Fruit fly (Drosophila melanogaster) whole organism, pupa: Measurements from ENCODE around the gene Snoo.

Experiments
- CG10348 ChIP-seq: fragments of 200-800 bp; sonication (Bioruptor generic); IDR thresholded peaks from 2 replicates; pipeline ENCODE4 v1.3.6; 2022; ENCODE audit warnings: missing biosample characterization, missing genetic modification characterization
- CG12605 ChIP-seq: fragments of 200-800 bp; sonication (Bioruptor generic); IDR thresholded peaks from 2 replicates; pipeline ENCODE4 v1.3.6; 2022; ENCODE audit warnings: missing biosample characterization, missing genetic modification characterization
- CG13204 ChIP-seq: fragments of 200-800 bp; sonication (Bioruptor generic); optimal IDR thresholded peaks from 2 replicates; lab custom pipeline; 2018; ENCODE audit warnings: missing biosample characterization, mild to moderate bottlenecking, missing genetic modification characterization, moderate library complexity
- CG14655 ChIP-seq: fragments of 200-800 bp; sonication (Bioruptor generic); optimal IDR thresholded peaks from 3 replicates; lab custom pipeline; 2017; ENCODE audit warnings: mild to moderate bottlenecking, missing biosample characterization, missing genetic modification reagents, missing genetic modification characterization
- CG15710 ChIP-seq: fragments of 200-800 bp; sonication (Bioruptor generic); optimal IDR thresholded peaks from 2 replicates; lab custom pipeline; 2018; ENCODE audit warnings: missing biosample characterization, mild to moderate bottlenecking, missing genetic modification characterization, moderate library complexity
- CG17806 ChIP-seq: fragments of 200-800 bp; sonication (Bioruptor generic); optimal IDR thresholded peaks from 2 replicates; lab custom pipeline; 2018; ENCODE audit warnings: missing biosample characterization, mild to moderate bottlenecking, missing genetic modification characterization, moderate library complexity
- CG32121 ChIP-seq: fragments of 200-800 bp; sonication (Bioruptor generic); IDR thresholded peaks from 2 replicates; pipeline ENCODE4 v1.3.6; 2022; ENCODE audit warnings: missing biosample characterization, missing genetic modification characterization
- CG34367 ChIP-seq: fragments of 200-800 bp; sonication (Bioruptor generic); optimal IDR thresholded peaks from 2 replicates; lab custom pipeline; 2018; ENCODE audit warnings: missing biosample characterization, mild to moderate bottlenecking, missing genetic modification characterization
- CG4496 ChIP-seq: fragments of 200-800 bp; sonication (Bioruptor generic); IDR thresholded peaks from 3 replicates; pipeline ENCODE4 v1.3.6; 2022; ENCODE audit warnings: missing biosample characterization, missing genetic modification characterization
- CG8159 ChIP-seq: fragments of 200-800 bp; sonication (Bioruptor generic); optimal IDR thresholded peaks from 3 replicates; lab custom pipeline; 2018; ENCODE audit warnings: missing biosample characterization, mild to moderate bottlenecking, missing genetic modification characterization, moderate library complexity
- CG8301 ChIP-seq: fragments of 200-800 bp; sonication (Bioruptor generic); optimal IDR thresholded peaks from 2 replicates; lab custom pipeline; 2018; ENCODE audit warnings: missing biosample characterization, mild to moderate bottlenecking, missing genetic modification characterization
- CG9948 ChIP-seq: fragments of 200-800 bp; sonication (Bioruptor generic); optimal IDR thresholded peaks from 2 replicates; lab custom pipeline; 2018; ENCODE audit warnings: missing biosample characterization, mild to moderate bottlenecking, missing genetic modification characterization, moderate library complexity
- D1 ChIP-seq: fragments of 200-800 bp; sonication (Bioruptor generic); optimal IDR thresholded peaks from 2 replicates; lab custom pipeline; 2018; ENCODE audit warnings: missing biosample characterization, mild to moderate bottlenecking, missing genetic modification characterization, moderate library complexity
- EcR ChIP-seq: fragments of 200-800 bp; sonication (Bioruptor generic); optimal IDR thresholded peaks from 3 replicates; lab custom pipeline; 2019; ENCODE audit warnings: missing biosample characterization, missing genetic modification characterization, mild to moderate bottlenecking, moderate library complexity, missing genetic modification reagents
- Ets98B ChIP-seq: fragments of 200-800 bp; sonication (Bioruptor generic); IDR thresholded peaks from 2 replicates; pipeline ENCODE4 v1.3.6; 2022; ENCODE audit warnings: missing biosample characterization, missing genetic modification characterization
- Pif1A ChIP-seq: fragments of 200-800 bp; sonication (Bioruptor generic); optimal IDR thresholded peaks from 3 replicates; lab custom pipeline; 2016; ENCODE audit warnings: missing biosample characterization, missing genetic modification characterization
- Pif1B ChIP-seq: fragments of 200-800 bp; sonication (Bioruptor generic); optimal IDR thresholded peaks from 3 replicates; lab custom pipeline; 2016; ENCODE audit warnings: missing biosample characterization, missing genetic modification characterization
- Snoo ChIP-seq: fragments of 200-800 bp; sonication (Bioruptor generic); optimal IDR thresholded peaks from 3 replicates; lab custom pipeline; 2017; ENCODE audit warnings: missing biosample characterization, mild to moderate bottlenecking, missing genetic modification characterization, inconsistent platforms
- fd96Ca ChIP-seq: fragments of 200-800 bp; sonication (Bioruptor generic); IDR thresholded peaks from 3 replicates; pipeline ENCODE4 v1.3.6; 2022; ENCODE audit warnings: missing biosample characterization, missing genetic modification characterization
- gl ChIP-seq: fragments of 200-800 bp; sonication (Bioruptor generic); optimal IDR thresholded peaks from 2 replicates; lab custom pipeline; 2018; ENCODE audit warnings: missing biosample characterization, mild to moderate bottlenecking, missing genetic modification characterization
- rn ChIP-seq: fragments of 200-800 bp; sonication (Bioruptor generic); IDR thresholded peaks from 2 replicates; pipeline ENCODE4 v1.3.6; 2022; ENCODE audit warnings: missing biosample characterization, missing genetic modification characterization

The Snoo gene

dm6 chr2L:7957068-7957868 lies 26.7 kb downstream of the Snoo start:
- TF ChIP-seq Snoo (tag; lab: Kevin White, UChicago) (no peak), CG14655 (GFP tag; lab: Kevin White, UChicago) (peak; percentile 15), CG8301 (tag; lab: Kevin White, UChicago) (peak; percentile 15)
- TF ChIP-seq, all 21 proteins: peak for 2

dm6 chr2L:7956310-7957067 lies 27.5 kb downstream of the Snoo start:
- TF ChIP-seq EcR (GFP tag; lab: Kevin White, UChicago) (peak; percentile 88), Ets98B (GFP tag; lab: Robert Waterston, UW) (peak; percentile 69), CG8159 (tag; lab: Kevin White, UChicago) (no peak), Snoo (tag; lab: Kevin White, UChicago) (no peak), CG13204 (GFP tag; lab: Kevin White, UChicago) (peak; percentile 10), CG14655 (GFP tag; lab: Kevin White, UChicago) (peak; percentile 69), CG9948 (tag; lab: Kevin White, UChicago) (peak; percentile 13), CG15710 (tag; lab: Kevin White, UChicago) (no peak), CG10348 (no peak), rn (peak; percentile 43; the same call in 1 of the 2 replicates), D1 (tag; lab: Kevin White, UChicago) (no peak), CG8301 (tag; lab: Kevin White, UChicago) (peak; percentile 68), CG4496 (GFP tag; lab: Robert Waterston, UW) (peak; percentile 73; the same call in 2 of the 3 replicates), CG17806 (peak; percentile 14), CG32121 (peak; percentile 53; the same call in 1 of the 2 replicates), fd96Ca (peak; percentile 42; the same call in 1 of the 3 replicates), Pif1B (peak; percentile 1), CG34367 (tag; lab: Kevin White, UChicago) (no peak), Pif1A (peak; percentile 21), gl (tag; lab: Kevin White, UChicago) (peak; percentile 4), CG12605 (GFP tag; lab: Robert Waterston, UW) (no peak)

DNA sequence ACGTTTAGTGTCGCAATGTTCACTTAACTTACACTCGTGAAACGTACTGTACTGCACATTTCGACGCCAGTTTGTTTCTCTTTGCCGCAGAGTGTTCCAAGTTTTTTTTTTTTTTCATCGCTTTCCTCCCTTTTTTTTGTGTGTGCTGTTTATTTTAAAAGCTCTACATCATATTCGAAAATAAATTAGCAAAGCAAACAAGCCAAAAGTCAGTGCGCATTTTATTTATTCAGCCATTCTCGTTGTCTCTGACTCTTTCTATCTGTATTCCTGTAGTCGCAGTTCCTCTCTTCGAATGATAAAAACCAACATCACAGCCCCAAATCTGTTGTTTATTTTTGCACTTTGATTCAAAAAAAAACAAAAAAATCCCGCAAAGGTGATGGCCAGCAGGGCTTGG lies 29.4 kb downstream of the Snoo start:
- TF ChIP-seq CG4496 (GFP tag; lab: Robert Waterston, UW) (no peak), CG17806 (no peak), EcR (GFP tag; lab: Kevin White, UChicago) (no peak), CG9948 (tag; lab: Kevin White, UChicago) (no peak), CG8301 (tag; lab: Kevin White, UChicago) (no peak), CG14655 (GFP tag; lab: Kevin White, UChicago) (no peak), fd96Ca (no peak), CG32121 (no peak), D1 (tag; lab: Kevin White, UChicago) (no peak)

DNA sequence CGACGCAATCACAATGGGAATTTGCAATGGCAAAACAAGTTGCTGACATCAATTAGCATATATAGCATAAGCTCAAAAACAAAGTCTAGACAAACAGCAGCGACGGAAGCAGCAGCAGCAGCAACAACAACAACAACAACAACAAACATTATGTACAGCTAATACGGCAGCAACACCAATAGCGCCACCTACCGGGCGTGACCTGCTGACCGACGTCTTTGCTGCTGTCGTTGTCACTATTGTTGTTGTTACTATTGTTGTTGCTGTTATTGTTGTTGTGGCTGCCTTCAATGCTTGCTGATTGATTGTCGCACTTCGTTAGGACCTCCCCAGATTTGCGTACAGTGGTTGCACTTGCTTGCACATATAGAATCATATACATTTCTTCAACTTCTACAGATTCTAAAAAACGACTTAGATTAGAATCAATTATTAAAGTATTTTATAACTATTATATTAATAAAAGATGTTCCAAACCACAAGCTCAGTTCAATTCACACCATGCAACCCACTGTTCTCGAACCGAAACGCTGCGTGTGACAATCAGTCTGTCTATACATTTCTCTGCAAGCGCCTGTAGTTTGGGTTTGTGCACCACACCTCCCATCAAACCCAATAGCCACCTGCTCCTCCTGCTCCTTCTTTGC lies 30.5 kb downstream of the Snoo start:
- TF ChIP-seq CG9948 (tag; lab: Kevin White, UChicago) (peak; percentile 37), Snoo (tag; lab: Kevin White, UChicago) (no peak), CG34367 (tag; lab: Kevin White, UChicago) (no peak), CG13204 (GFP tag; lab: Kevin White, UChicago) (no peak), Pif1B (peak; percentile 24), CG17806 (peak; percentile 10), Ets98B (GFP tag; lab: Robert Waterston, UW) (peak; percentile 83), rn (0 out of 2 replicates have a peak, but pooled peaks have one; percentile 7), CG15710 (tag; lab: Kevin White, UChicago) (no peak), CG10348 (no peak), gl (tag; lab: Kevin White, UChicago) (no peak), fd96Ca (peak; percentile 80), CG14655 (GFP tag; lab: Kevin White, UChicago) (peak; percentile 68), CG8159 (tag; lab: Kevin White, UChicago) (peak; percentile 7), Pif1A (peak; percentile 37), CG8301 (tag; lab: Kevin White, UChicago) (peak; percentile 52), CG4496 (GFP tag; lab: Robert Waterston, UW) (peak; percentile 72), D1 (tag; lab: Kevin White, UChicago) (no peak), CG12605 (GFP tag; lab: Robert Waterston, UW) (no peak), CG32121 (peak; percentile 79), EcR (GFP tag; lab: Kevin White, UChicago) (no peak)

DNA sequence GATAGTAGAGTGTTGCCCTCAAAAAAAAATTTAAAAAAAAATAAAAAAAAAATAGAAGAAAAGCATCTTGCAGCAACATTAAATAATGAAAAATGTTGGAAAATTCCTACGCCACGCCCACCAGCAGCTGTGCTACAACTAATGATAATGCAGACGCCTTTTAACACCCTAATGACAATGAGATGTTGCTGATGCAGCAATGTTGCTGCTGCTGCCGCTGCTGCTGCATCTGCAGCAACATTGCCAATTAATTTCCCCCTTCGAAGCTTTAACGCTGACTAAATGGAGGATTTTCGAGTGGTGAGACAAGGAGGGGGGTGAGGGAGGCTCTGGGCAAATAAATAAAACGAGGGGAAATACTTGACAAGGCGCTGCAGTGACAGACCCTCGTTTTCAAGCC lies 31.6 kb downstream of the Snoo start:
- TF ChIP-seq fd96Ca: no peak
- TF ChIP-seq CG8301 (tag; lab: Kevin White, UChicago): no peak
- TF ChIP-seq Snoo (tag; lab: Kevin White, UChicago): no peak
